Worm (Caenorhabditis elegans): Measurements from ENCODE around the gene F20D6.6.

- TF ChIP-seq nhr-77 (tag; optimal IDR thresholded peaks at IDR 0.05) (no peak), ztf-4 (tag; optimal IDR thresholded peaks at IDR 0.05) (no peak), ceh-28 (tag; optimal IDR thresholded peaks at IDR 0.05) (no peak), lin-15B (tag; optimal IDR thresholded peaks at IDR 0.05) (no peak), unc-62 (GFP tag; optimal IDR thresholded peaks at IDR 0.05) (no peak), ama-1 (optimal IDR thresholded peaks at IDR 0.05) (no peak), snpc-4 (tag; optimal IDR thresholded peaks at IDR 0.05) (no peak), nhr-76 (tag; optimal IDR thresholded peaks at IDR 0.05) (no peak), nhr-12 (tag; optimal IDR thresholded peaks at IDR 0.05) (no peak), nhr-11 (tag; optimal IDR thresholded peaks at IDR 0.05) (no peak), nfya-1 (tag; optimal IDR thresholded peaks at IDR 0.05; ENCODE audit: insufficient read depth) (no peak), mdl-1 (tag; optimal IDR thresholded peaks at IDR 0.05) (no peak), elt-3 (tag; optimal IDR thresholded peaks at IDR 0.05) (no peak)
Observed at ce11 chrV:8114542-8114941, 45.2 kb upstream of the F20D6.6 start.

All from whole organism, L3 larva.